Fruit fly (Drosophila melanogaster) whole organism, embryonic: Measurements from ENCODE around the gene CG14883.

Experiments
- Abd-B ChIP-seq: fragments of 200-800 bp; sonication (Bioruptor generic); optimal IDR thresholded peaks from 2 replicates; lab custom pipeline; 2018; ENCODE audit warnings: missing biosample characterization, mild to moderate bottlenecking, missing genetic modification characterization, moderate library complexity
- B-H1 ChIP-seq: fragments of 200-800 bp; sonication (Bioruptor generic); IDR thresholded peaks from 3 replicates; pipeline ENCODE4 v1.3.6; 2022; ENCODE audit warnings: missing biosample characterization, missing genetic modification characterization
- BEAF-32 ChIP-seq: fragments of 200-800 bp; sonication (Bioruptor generic); optimal IDR thresholded peaks from 3 replicates; lab custom pipeline; 2017; ENCODE audit warnings: missing biosample characterization, missing genetic modification characterization, mild to moderate bottlenecking, moderate library complexity, missing genetic modification reagents
- Bgb ChIP-seq: fragments of 200-800 bp; sonication (Bioruptor generic); IDR thresholded peaks from 2 replicates; pipeline ENCODE4 v1.3.6; 2022; ENCODE audit warnings: missing biosample characterization, missing genetic modification characterization; ENCODE audit not compliant: partially characterized antibody
- Bteb2 ChIP-seq: fragments of 200-800 bp; sonication (Bioruptor generic); optimal IDR thresholded peaks from 2 replicates; lab custom pipeline; 2016; ENCODE audit warnings: missing biosample characterization, missing genetic modification characterization
- CG10321 ChIP-seq: fragments of 200-800 bp; sonication (Bioruptor generic); IDR thresholded peaks from 2 replicates; pipeline ENCODE4 v1.3.6; 2022; ENCODE audit warnings: missing biosample characterization, missing genetic modification characterization
- CG11560 ChIP-seq: fragments of 200-800 bp; sonication (Bioruptor generic); IDR thresholded peaks from 3 replicates; pipeline ENCODE4 v1.3.6; 2022; ENCODE audit warnings: missing biosample characterization, missing genetic modification characterization
- CG14860 ChIP-seq: fragments of 200-800 bp; sonication (Bioruptor generic); IDR thresholded peaks from 3 replicates; pipeline ENCODE4 v1.3.6; 2022; ENCODE audit warnings: missing biosample characterization, missing genetic modification characterization; ENCODE audit not compliant: partially characterized antibody
- CG15514 ChIP-seq: fragments of 200-800 bp; sonication (Bioruptor generic); optimal IDR thresholded peaks from 3 replicates; lab custom pipeline; 2017; ENCODE audit warnings: missing biosample characterization, missing genetic modification characterization, mild to moderate bottlenecking, moderate library complexity, missing genetic modification reagents
- CG1647 ChIP-seq: fragments of 200-800 bp; sonication (Bioruptor generic); optimal IDR thresholded peaks from 3 replicates; lab custom pipeline; 2016; ENCODE audit warnings: missing biosample characterization, missing genetic modification characterization
- CG32767 ChIP-seq: fragments of 200-800 bp; sonication (Bioruptor generic); IDR thresholded peaks from 2 replicates; pipeline ENCODE4 v1.3.6; 2022; ENCODE audit warnings: missing biosample characterization, missing genetic modification characterization
- CG34224 ChIP-seq: fragments of 200-800 bp; sonication (Bioruptor generic); IDR thresholded peaks from 3 replicates; pipeline ENCODE4 v1.3.6; 2022; ENCODE audit warnings: missing biosample characterization, missing genetic modification characterization; ENCODE audit not compliant: partially characterized antibody
- CG3995 ChIP-seq: fragments of 200-800 bp; sonication (Bioruptor generic); optimal IDR thresholded peaks from 3 replicates; lab custom pipeline; 2016; ENCODE audit warnings: missing biosample characterization, missing genetic modification characterization
- CG4617 ChIP-seq: fragments of 200-800 bp; sonication (Bioruptor generic); optimal IDR thresholded peaks from 3 replicates; lab custom pipeline; 2016; ENCODE audit warnings: missing biosample characterization, missing genetic modification characterization, borderline replicate concordance
- CG7963 ChIP-seq: fragments of 200-800 bp; sonication (Bioruptor generic); IDR thresholded peaks from 3 replicates; pipeline ENCODE4 v1.3.6; 2022; ENCODE audit warnings: missing biosample characterization, missing genetic modification characterization; ENCODE audit not compliant: partially characterized antibody
- CG8944 ChIP-seq: fragments of 200-800 bp; sonication (Bioruptor generic); optimal IDR thresholded peaks from 3 replicates; lab custom pipeline; 2016; ENCODE audit warnings: missing biosample characterization, missing genetic modification characterization
- CG9932 ChIP-seq: fragments of 200-800 bp; sonication (Bioruptor generic); IDR thresholded peaks from 2 replicates; pipeline ENCODE4 v1.3.6; 2022; ENCODE audit warnings: missing biosample characterization, missing genetic modification characterization
- Ets65A ChIP-seq: fragments of 200-800 bp; sonication (Bioruptor generic); peaks from one replicate; lab custom pipeline; 2016; ENCODE audit warnings: missing biosample characterization, missing genetic modification characterization
- Fer2 ChIP-seq: fragments of 200-800 bp; sonication (Bioruptor generic); optimal IDR thresholded peaks from 2 replicates; lab custom pipeline; 2018; ENCODE audit warnings: missing biosample characterization, mild to moderate bottlenecking, missing genetic modification characterization, moderate library complexity
- HLH4C ChIP-seq: fragments of 200-800 bp; sonication (Bioruptor generic); IDR thresholded peaks from 3 replicates; pipeline ENCODE4 v1.3.6; 2022; ENCODE audit warnings: missing biosample characterization, missing genetic modification characterization; ENCODE audit not compliant: partially characterized antibody
- Hr51 ChIP-seq, 2 experiments: fragments of 200-800 bp; sonication (Bioruptor generic); optimal IDR thresholded peaks; 2 replicates in 1 of 2; 3 replicates in 1 of 2; lab custom pipeline; 2016 to 2018; ENCODE audit warnings: missing biosample characterization in 2 of 2, missing genetic modification characterization in 2 of 2, mild to moderate bottlenecking in 1 of 2, moderate library complexity in 1 of 2
- MBD-R2 ChIP-seq: fragments of 200-800 bp; sonication (Bioruptor generic); IDR thresholded peaks from 2 replicates; pipeline ENCODE4 v1.3.6; 2022; ENCODE audit warnings: missing biosample characterization, missing genetic modification characterization
- Med ChIP-seq: fragments of 200-800 bp; sonication (Bioruptor generic); peaks from one replicate; lab custom pipeline; 2016; ENCODE audit warnings: missing biosample characterization, missing genetic modification characterization, mild to moderate bottlenecking, inconsistent platforms, moderate library complexity
- Opbp ChIP-seq: fragments of 200-800 bp; sonication (Bioruptor generic); IDR thresholded peaks from 3 replicates; pipeline ENCODE4 v1.3.6; 2022; ENCODE audit warnings: missing biosample characterization, missing genetic modification characterization; ENCODE audit not compliant: partially characterized antibody
- Scr ChIP-seq: fragments of 200-800 bp; sonication (Bioruptor generic); IDR thresholded peaks from 2 replicates; pipeline ENCODE4 v1.3.6; 2022; ENCODE audit warnings: missing biosample characterization, missing genetic modification characterization; ENCODE audit not compliant: partially characterized antibody
- Sry-δ ChIP-seq: fragments of 200-800 bp; sonication (Bioruptor generic); optimal IDR thresholded peaks from 2 replicates; lab custom pipeline; 2016; ENCODE audit warnings: missing biosample characterization, missing genetic modification characterization
- ato ChIP-seq: fragments of 200-800 bp; sonication (Bioruptor generic); IDR thresholded peaks from 2 replicates; pipeline ENCODE4 v1.3.6; 2022; ENCODE audit warnings: missing biosample characterization, missing genetic modification characterization; ENCODE audit not compliant: partially characterized antibody
- bbx ChIP-seq: fragments of 200-800 bp; sonication (Bioruptor generic); IDR thresholded peaks from 2 replicates; pipeline ENCODE4 v1.3.6; 2022; ENCODE audit warnings: missing biosample characterization, missing genetic modification characterization; ENCODE audit not compliant: partially characterized antibody
- chinmo ChIP-seq: fragments of 200-800 bp; sonication (Bioruptor generic); IDR thresholded peaks from 4 replicates; pipeline ENCODE4 v1.3.6; 2022; ENCODE audit warnings: missing biosample characterization, missing genetic modification characterization; ENCODE audit not compliant: partially characterized antibody
- fd64A ChIP-seq: fragments of 200-800 bp; sonication (Bioruptor generic); optimal IDR thresholded peaks from 3 replicates; lab custom pipeline; 2018; ENCODE audit warnings: missing biosample characterization, mild to moderate bottlenecking, missing genetic modification characterization
- hb ChIP-seq: fragments of 200-800 bp; sonication (Bioruptor generic); IDR thresholded peaks from 3 replicates; pipeline ENCODE4 v1.3.6; 2022; ENCODE audit warnings: missing biosample characterization, missing genetic modification characterization; ENCODE audit not compliant: partially characterized antibody
- inv ChIP-seq: fragments of 200-800 bp; sonication (Bioruptor generic); IDR thresholded peaks from 2 replicates; pipeline ENCODE4 v1.3.6; 2022; ENCODE audit warnings: missing biosample characterization, missing genetic modification characterization; ENCODE audit not compliant: partially characterized antibody
- jigr1 ChIP-seq: fragments of 200-800 bp; sonication (Bioruptor generic); IDR thresholded peaks from 3 replicates; pipeline ENCODE4 v1.3.6; 2022; ENCODE audit warnings: missing biosample characterization, missing genetic modification characterization
- klu ChIP-seq: fragments of 200-800 bp; sonication (Bioruptor generic); IDR thresholded peaks from 2 replicates; pipeline ENCODE4 v1.3.6; 2022; ENCODE audit warnings: missing biosample characterization, missing genetic modification characterization
- mld ChIP-seq: fragments of 200-800 bp; sonication (Bioruptor generic); IDR thresholded peaks from 3 replicates; pipeline ENCODE4 v1.3.6; 2022; ENCODE audit warnings: missing biosample characterization, missing genetic modification characterization; ENCODE audit not compliant: partially characterized antibody
- nerfin-2 ChIP-seq: fragments of 200-800 bp; sonication (Bioruptor generic); IDR thresholded peaks from 2 replicates; pipeline ENCODE4 v1.3.6; 2022; ENCODE audit warnings: missing biosample characterization, missing genetic modification characterization; ENCODE audit not compliant: partially characterized antibody
- nmo ChIP-seq: fragments of 200-800 bp; sonication (Bioruptor generic); optimal IDR thresholded peaks from 2 replicates; lab custom pipeline; 2018; ENCODE audit warnings: missing biosample characterization, mild to moderate bottlenecking, missing genetic modification characterization, moderate library complexity
- pho ChIP-seq: fragments of 200-800 bp; sonication (Bioruptor generic); optimal IDR thresholded peaks from 2 replicates; lab custom pipeline; 2016; ENCODE audit warnings: missing biosample characterization, missing genetic modification characterization
- psq ChIP-seq: fragments of 200-800 bp; sonication (Bioruptor generic); optimal IDR thresholded peaks from 2 replicates; lab custom pipeline; 2017; ENCODE audit warnings: missing biosample characterization, missing genetic modification characterization
- pzg ChIP-seq: fragments of 200-800 bp; sonication (Bioruptor generic); optimal IDR thresholded peaks from 3 replicates; lab custom pipeline; 2018; ENCODE audit warnings: missing biosample characterization, mild to moderate bottlenecking, missing genetic modification characterization, moderate library complexity
- sd ChIP-seq: fragments of 200-800 bp; sonication (Bioruptor generic); optimal IDR thresholded peaks from 3 replicates; lab custom pipeline; 2018; ENCODE audit warnings: missing biosample characterization, mild to moderate bottlenecking, missing genetic modification characterization, moderate library complexity
- sens ChIP-seq: fragments of 200-800 bp; sonication (Bioruptor generic); peaks from one replicate; lab custom pipeline; 2016; ENCODE audit warnings: missing biosample characterization, missing genetic modification characterization
- sna ChIP-seq: fragments of 200-800 bp; sonication (Bioruptor generic); IDR thresholded peaks from 2 replicates; pipeline ENCODE4 v1.3.6; 2022; ENCODE audit warnings: missing biosample characterization, missing genetic modification characterization; ENCODE audit not compliant: partially characterized antibody
- tna ChIP-seq: fragments of 200-800 bp; sonication (Bioruptor generic); IDR thresholded peaks from 2 replicates; pipeline ENCODE4 v1.3.6; 2022; ENCODE audit warnings: missing biosample characterization, missing genetic modification characterization; ENCODE audit not compliant: partially characterized antibody
- unc-4 ChIP-seq: fragments of 200-800 bp; sonication (Bioruptor generic); IDR thresholded peaks from 2 replicates; pipeline ENCODE4 v1.3.6; 2022; ENCODE audit warnings: missing biosample characterization, missing genetic modification characterization; ENCODE audit not compliant: partially characterized antibody
- zen2 ChIP-seq: fragments of 200-800 bp; sonication (Bioruptor generic); IDR thresholded peaks from 3 replicates; pipeline ENCODE4 v1.3.6; 2022; ENCODE audit warnings: missing biosample characterization, missing genetic modification characterization; ENCODE audit not compliant: partially characterized antibody

Gene CG14883

dm6 chr3R:16482276-16482675 lies 26.4 kb downstream of the CG14883 start, which contains the start of gene Sdhaf3 (continued):
- no peak for TF ChIP-seq Fer2 (tag; lab: Kevin White, UChicago)
- TF ChIP-seq psq (GFP tag; lab: Kevin White, UChicago), result no peak
- TF ChIP-seq CG10321 (GFP tag; lab: Robert Waterston, UW), result no peak
- no peak for TF ChIP-seq klu
- TF ChIP-seq fd64A, result no peak

DNA sequence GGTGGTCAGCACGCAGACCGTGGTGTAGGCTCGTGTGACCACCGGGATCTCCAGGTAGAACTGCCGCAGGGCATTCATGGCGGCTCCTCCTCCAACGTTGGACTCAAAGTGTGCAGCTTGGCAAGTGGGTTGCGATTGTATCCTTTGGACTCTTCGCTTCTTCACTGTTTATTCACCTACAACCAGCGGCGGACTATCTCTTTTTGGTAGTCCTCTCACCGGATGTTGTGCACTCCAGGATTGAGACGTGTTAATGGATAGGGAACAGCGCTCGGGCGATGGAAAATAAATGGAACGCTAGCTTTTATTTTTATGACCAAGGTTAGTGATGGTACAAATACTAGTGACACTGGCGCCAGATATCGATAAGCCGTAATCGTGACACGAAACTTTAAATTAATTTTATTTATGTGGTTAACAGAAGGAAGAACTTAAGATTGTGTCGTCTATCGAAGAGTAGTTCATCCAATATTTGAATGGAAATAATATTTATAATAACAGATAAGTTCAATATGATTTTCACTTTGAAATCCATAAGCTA lies 28.1 kb downstream of the CG14883 start, which contains the start of gene Der-2:
TSS of gene Der-2 (minus strand) at position 347 of the 541 bp plus-strand sequence.
- TF ChIP-seq nerfin-2 (GFP tag; lab: Robert Waterston, UW) (peak; percentile 64), Ets65A (peak; percentile 67), CG3995 (GFP tag; lab: Kevin White, UChicago) (peak; percentile 30), bbx (GFP tag; lab: Robert Waterston, UW) (peak; percentile 92), sna (peak; percentile 97), CG15514 (GFP tag; lab: Kevin White, UChicago) (peak; percentile 66), hb (GFP tag; lab: Robert Waterston, UW) (peak; percentile 75; the same call in 2 of the 3 replicates), pho (GFP tag; lab: Kevin White, UChicago) (no peak), pzg (GFP tag; lab: Kevin White, UChicago) (peak; percentile 42), Scr (peak; percentile 91), nmo (GFP tag; lab: Kevin White, UChicago) (peak; percentile 1), CG14860 (GFP tag; lab: Robert Waterston, UW) (peak; percentile 74), MBD-R2 (GFP tag; lab: Robert Waterston, UW) (peak; percentile 77), unc-4 (peak; percentile 93), CG9932 (GFP tag; lab: Robert Waterston, UW) (0 out of 2 replicates have a peak, but pooled peaks have one; percentile 3), BEAF-32 (GFP tag; lab: Kevin White, UChicago) (peak; percentile 77), Bteb2 (GFP tag; lab: Kevin White, UChicago) (no peak), ato (peak; percentile 79), Hr51 (GFP tag; optimal IDR thresholded peaks at IDR 0.05; lab: Kevin White, UChicago) (no peak), sens (GFP tag; lab: Kevin White, UChicago) (peak; percentile 63), Opbp (peak; percentile 91), tna (GFP tag; lab: Robert Waterston, UW) (peak; percentile 83), jigr1 (GFP tag; lab: Robert Waterston, UW) (no peak), CG11560 (no peak), Med (GFP tag; lab: Kevin White, UChicago) (peak; percentile 66), HLH4C (GFP tag; lab: Robert Waterston, UW) (peak; percentile 83), sd (tag; lab: Kevin White, UChicago) (no peak), CG1647 (GFP tag; lab: Kevin White, UChicago) (no peak), B-H1 (GFP tag; lab: Robert Waterston, UW) (no peak), zen2 (GFP tag; lab: Robert Waterston, UW) (peak; percentile 93), Abd-B (peak; percentile 64), CG4617 (peak; percentile 49), Sry-δ (GFP tag; lab: Kevin White, UChicago) (peak; percentile 89), CG34224 (GFP tag; lab: Robert Waterston, UW) (peak; percentile 96), CG32767 (GFP tag; lab: Robert Waterston, UW) (no peak), CG8944 (no peak), mld (GFP tag; lab: Robert Waterston, UW) (peak; percentile 87), chinmo (GFP tag; lab: Robert Waterston, UW) (peak; percentile 92; the same call in 3 of the 4 replicates), Bgb (GFP tag; lab: Robert Waterston, UW) (peak; percentile 92), inv (peak; percentile 74), CG7963 (peak; percentile 77)
